Fruit fly (Drosophila melanogaster): ENCODE results near the gene TotA.

DNA sequence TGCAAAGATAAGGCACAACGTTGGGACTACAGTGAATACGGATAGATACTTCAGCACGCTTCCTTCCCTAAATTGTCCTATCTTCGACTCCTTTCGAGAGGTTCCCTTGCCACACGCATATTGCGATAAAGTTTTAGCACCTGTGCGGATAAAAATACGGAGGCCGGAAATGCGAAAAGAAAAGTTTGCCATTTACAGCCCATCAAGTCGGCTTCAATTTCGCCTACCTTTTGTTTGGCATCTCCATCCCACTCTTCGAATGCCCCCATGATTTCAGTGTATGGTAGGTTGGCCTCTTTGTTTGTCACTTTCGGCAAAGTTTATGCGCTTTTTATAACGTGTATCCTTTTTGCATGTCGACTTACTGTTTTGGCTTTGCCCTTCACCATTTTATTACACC is 5.8 kb downstream of the TotA start:
- no peak for TF ChIP-seq psq (optimal IDR thresholded peaks at IDR 0.05)
- no peak for TF ChIP-seq ttk (optimal IDR thresholded peaks at IDR 0.05)
- no peak for TF ChIP-seq h (optimal IDR thresholded peaks at IDR 0.05)
- TF ChIP-seq Sin3A (optimal IDR thresholded peaks at IDR 0.05): no peak
